Worm (Caenorhabditis elegans) whole organism, L3 larva: ENCODE measurements around the gene K06G5.3.

Experiments used
- ZK546.5 ChIP-seq: sonication (generic microtip); optimal IDR thresholded peaks from 2 replicates; lab custom pipeline; 2017; ENCODE audit warnings: missing biosample characterization, missing genetic modification characterization
- egl-27 ChIP-seq: sonication (generic microtip); optimal IDR thresholded peaks from 4 replicates; lab custom pipeline; 2017; ENCODE audit warnings: missing biosample characterization, missing genetic modification reagents, missing genetic modification characterization
- nhr-77 ChIP-seq: fragments of 150-350 bp; optimal IDR thresholded peaks from 2 replicates; lab custom pipeline; 2014; ENCODE audit warnings: missing biosample characterization, missing genetic modification characterization
- unc-62 ChIP-seq: fragments of 150-350 bp; sonication (generic microtip); optimal IDR thresholded peaks from 4 replicates; lab custom pipeline; 2014; ENCODE audit warnings: missing biosample characterization, missing genetic modification reagents, missing genetic modification characterization

- peak; percentile 41 for TF ChIP-seq nhr-77 (tag; lab: Kevin White, UChicago)
- TF ChIP-seq ZK546.5 (tag; lab: Kevin White, UChicago), result no peak
- TF ChIP-seq unc-62 (GFP tag; lab: Kevin White, UChicago), result peak; percentile 58
- peak; percentile 50 for TF ChIP-seq egl-27 (tag; lab: Kevin White, UChicago)
Measured at ce11 chrX:14169569-14170031, 53.5 kb downstream of the K06G5.3 start, which contains the start of gene sym-4.
